Worm (Caenorhabditis elegans) whole organism, L4/young adult: Measurements from ENCODE around the gene F18A1.7.

Experiments
- dao-5 ChIP-seq: sonication (generic microtip); optimal IDR thresholded peaks from 2 replicates; lab custom pipeline; 2016; ENCODE audit warnings: missing genotype, missing genetic modification characterization, moderate library complexity, missing compliant biosample characterization
- him-1 ChIP-seq: sonication (generic microtip); optimal IDR thresholded peaks from 2 replicates; lab custom pipeline; 2016; ENCODE audit warnings: missing genotype, missing genetic modification reagents, missing genetic modification characterization, missing compliant biosample characterization

DNA sequence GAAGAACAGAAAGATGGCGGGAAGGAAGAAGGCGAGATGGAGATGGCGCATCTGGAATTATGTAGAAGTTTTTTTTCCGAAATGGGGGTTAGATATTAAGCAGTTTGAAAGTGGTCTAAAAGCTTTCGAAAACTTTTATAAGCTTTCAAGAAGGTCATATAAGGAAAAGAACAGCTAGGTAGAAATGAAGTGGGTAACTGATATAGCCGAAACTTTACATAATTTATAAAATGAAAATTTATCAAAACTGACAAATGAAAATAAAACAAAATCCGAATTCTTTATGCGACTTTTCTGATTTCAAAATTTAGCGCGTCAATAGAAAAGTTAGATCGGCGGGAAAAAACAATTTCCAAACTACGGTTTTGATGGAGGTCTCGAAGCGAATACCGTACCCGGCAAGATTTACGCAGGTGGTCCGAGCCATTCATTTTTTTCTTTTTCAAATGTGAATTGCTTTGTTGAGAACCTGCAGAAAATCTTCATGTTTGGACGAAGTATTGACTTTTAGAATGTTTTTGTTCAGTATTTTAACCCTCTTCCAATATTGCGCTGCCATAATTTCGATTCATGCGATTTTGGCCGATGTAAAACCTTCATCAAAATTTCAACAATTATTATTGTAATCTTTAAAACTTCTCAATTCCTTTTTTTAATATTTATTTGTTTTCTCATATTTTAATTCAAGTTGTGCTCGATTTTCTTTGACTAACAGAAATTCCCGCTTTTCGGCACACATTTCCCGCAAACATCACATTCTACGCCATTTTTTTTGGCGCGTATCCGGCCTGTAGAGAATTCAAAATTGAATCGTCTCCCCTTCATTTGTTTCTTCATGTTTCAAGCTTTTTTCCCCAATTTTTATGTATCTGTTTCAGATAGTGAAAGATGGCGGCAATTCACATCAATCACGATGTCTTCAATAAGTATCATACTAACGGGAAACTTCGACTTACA is at the start of gene F18A1.7, which contains the start of gene rpa-1:
- no peak for TF ChIP-seq dao-5 (tag; lab: Kevin White, UChicago)
- TF ChIP-seq him-1 (tag; lab: Kevin White, UChicago), result no peak
